Fruit fly (Drosophila melanogaster) whole organism, embryonic: ENCODE results near the gene CG46434.

Experiments
- Ada2b ChIP-seq: fragments of 200-800 bp; sonication (Bioruptor generic); IDR thresholded peaks from 2 replicates; pipeline ENCODE4 v1.3.6; 2022; ENCODE audit warnings: missing biosample characterization, missing genetic modification characterization
- Adf1 ChIP-seq: fragments of 200-800 bp; sonication (Bioruptor generic); IDR thresholded peaks from 2 replicates; pipeline ENCODE4 v1.3.6; 2022; ENCODE audit warnings: missing biosample characterization, missing genetic modification characterization
- Atf-2 ChIP-seq: fragments of 200-800 bp; sonication (Bioruptor generic); optimal IDR thresholded peaks from 2 replicates; lab custom pipeline; 2016; ENCODE audit warnings: missing biosample characterization, missing genetic modification characterization
- Atf3 ChIP-seq: fragments of 200-800 bp; sonication (Bioruptor generic); optimal IDR thresholded peaks from 3 replicates; lab custom pipeline; 2016; ENCODE audit warnings: missing biosample characterization, missing genetic modification characterization
- BtbVII ChIP-seq: fragments of 200-800 bp; sonication (Bioruptor generic); optimal IDR thresholded peaks from 3 replicates; lab custom pipeline; 2017; ENCODE audit warnings: missing biosample characterization, mild to moderate bottlenecking, missing genetic modification characterization
- CG11247 ChIP-seq: fragments of 200-800 bp; sonication (Bioruptor generic); IDR thresholded peaks from 2 replicates; pipeline ENCODE4 v1.3.6; 2022; ENCODE audit warnings: missing biosample characterization, missing genetic modification characterization
- CG11723 ChIP-seq: fragments of 200-800 bp; sonication (Bioruptor generic); optimal IDR thresholded peaks from 2 replicates; lab custom pipeline; 2017; ENCODE audit warnings: missing biosample characterization, mild to moderate bottlenecking, missing genetic modification characterization
- CG12769 ChIP-seq: fragments of 200-800 bp; sonication (Bioruptor generic); optimal IDR thresholded peaks from 2 replicates; lab custom pipeline; 2019; ENCODE audit warnings: missing biosample characterization, mild to moderate bottlenecking, missing genetic modification characterization, moderate library complexity
- CG15479 ChIP-seq: fragments of 200-800 bp; sonication (Bioruptor generic); optimal IDR thresholded peaks from 3 replicates; lab custom pipeline; 2019; ENCODE audit warnings: missing biosample characterization, mild to moderate bottlenecking, missing genetic modification characterization, moderate library complexity
- CG16813 ChIP-seq: fragments of 200-800 bp; sonication (Bioruptor generic); IDR thresholded peaks from 3 replicates; pipeline ENCODE4 v1.3.6; 2022; ENCODE audit warnings: missing biosample characterization, missing genetic modification characterization; ENCODE audit not compliant: partially characterized antibody
- CG17829 ChIP-seq: fragments of 200-800 bp; optimal IDR thresholded peaks from 2 replicates; lab custom pipeline; 2019; ENCODE audit warnings: missing biosample characterization, mild to moderate bottlenecking, missing genetic modification characterization, moderate library complexity
- CG2120 ChIP-seq: fragments of 200-800 bp; sonication (Bioruptor generic); optimal IDR thresholded peaks from 3 replicates; lab custom pipeline; 2016; ENCODE audit warnings: missing biosample characterization, missing genetic modification characterization
- CG2678 ChIP-seq: fragments of 200-800 bp; sonication (Bioruptor generic); optimal IDR thresholded peaks from 3 replicates; lab custom pipeline; 2019; ENCODE audit warnings: missing biosample characterization, mild to moderate bottlenecking, missing genetic modification characterization, moderate library complexity
- CG2712 ChIP-seq: fragments of 200-800 bp; optimal IDR thresholded peaks from 3 replicates; lab custom pipeline; 2019; ENCODE audit warnings: missing biosample characterization, mild to moderate bottlenecking, missing genetic modification characterization, moderate library complexity
- CG2889 ChIP-seq: fragments of 200-800 bp; sonication (Bioruptor generic); IDR thresholded peaks from 3 replicates; pipeline ENCODE4 v1.3.6; 2022; ENCODE audit warnings: missing biosample characterization, missing genetic modification characterization
- CG4617 ChIP-seq: fragments of 200-800 bp; sonication (Bioruptor generic); optimal IDR thresholded peaks from 3 replicates; lab custom pipeline; 2016; ENCODE audit warnings: missing biosample characterization, missing genetic modification characterization, borderline replicate concordance
- CG4707 ChIP-seq: fragments of 200-800 bp; sonication (Bioruptor generic); optimal IDR thresholded peaks from 2 replicates; lab custom pipeline; 2018; ENCODE audit warnings: missing biosample characterization, mild to moderate bottlenecking, missing genetic modification characterization, moderate library complexity
- CG6765 ChIP-seq: fragments of 200-800 bp; sonication (Bioruptor generic); optimal IDR thresholded peaks from 3 replicates; lab custom pipeline; 2017; ENCODE audit warnings: missing biosample characterization, mild to moderate bottlenecking, missing genetic modification characterization
- CG8290 ChIP-seq, 3 experiments: fragments of 200-800 bp; sonication (Bioruptor generic); optimal IDR thresholded peaks; 2 replicates each; lab custom pipeline; 2016 to 2019; ENCODE audit warnings: missing biosample characterization in 3 of 3, missing genetic modification characterization in 3 of 3, mild to moderate bottlenecking in 2 of 3, moderate library complexity in 1 of 3
- CG8765 ChIP-seq: fragments of 200-800 bp; sonication (Bioruptor generic); IDR thresholded peaks from 2 replicates; pipeline ENCODE4 v1.3.6; 2022; ENCODE audit warnings: missing biosample characterization, missing genetic modification characterization
- Chrac-16 ChIP-seq: fragments of 200-800 bp; sonication (Bioruptor generic); optimal IDR thresholded peaks from 3 replicates; lab custom pipeline; 2016; ENCODE audit warnings: missing biosample characterization, missing genetic modification characterization
- D ChIP-seq, 2 experiments: fragments of 200-800 bp in 1 of 2; fragments of >200 bp in 1 of 2; sonication (Bioruptor generic) in 1 of 2; optimal IDR thresholded peaks; 2 replicates in 1 of 2; 3 replicates in 1 of 2; lab custom pipeline; 2017; ENCODE audit warnings: mild to moderate bottlenecking in 1 of 2, missing biosample characterization in 1 of 2, missing genetic modification characterization in 1 of 2, missing genetic modification reagents in 1 of 2
- Dip2 ChIP-seq: fragments of 200-800 bp; sonication (Bioruptor generic); IDR thresholded peaks from 2 replicates; pipeline ENCODE4 v1.3.6; 2022; ENCODE audit warnings: missing biosample characterization, missing genetic modification characterization
- Fer2 ChIP-seq: fragments of 200-800 bp; sonication (Bioruptor generic); optimal IDR thresholded peaks from 2 replicates; lab custom pipeline; 2018; ENCODE audit warnings: missing biosample characterization, mild to moderate bottlenecking, missing genetic modification characterization, moderate library complexity
- Fer3 ChIP-seq: fragments of 200-800 bp; sonication (Bioruptor generic); optimal IDR thresholded peaks from 2 replicates; lab custom pipeline; 2018; ENCODE audit warnings: missing biosample characterization, mild to moderate bottlenecking, missing genetic modification characterization, moderate library complexity
- HLH4C ChIP-seq: fragments of 200-800 bp; sonication (Bioruptor generic); IDR thresholded peaks from 3 replicates; pipeline ENCODE4 v1.3.6; 2022; ENCODE audit warnings: missing biosample characterization, missing genetic modification characterization; ENCODE audit not compliant: partially characterized antibody
- Hr78 ChIP-seq, 2 experiments: fragments of 200-800 bp in 1 of 2; fragments of >200 bp in 1 of 2; sonication (Bioruptor generic) in 1 of 2; optimal IDR thresholded peaks; 2 replicates each; lab custom pipeline; 2017 to 2019; ENCODE audit warnings: missing biosample characterization in 2 of 2, missing genetic modification characterization in 2 of 2, mild to moderate bottlenecking in 1 of 2, moderate library complexity in 1 of 2
- Lim3 ChIP-seq: fragments of 200-800 bp; sonication (Bioruptor generic); IDR thresholded peaks from 2 replicates; pipeline ENCODE4 v1.3.6; 2022; ENCODE audit warnings: missing biosample characterization, missing genetic modification characterization
- Med ChIP-seq: fragments of 200-800 bp; sonication (Bioruptor generic); peaks from one replicate; lab custom pipeline; 2016; ENCODE audit warnings: missing biosample characterization, missing genetic modification characterization, mild to moderate bottlenecking, inconsistent platforms, moderate library complexity
- Scr ChIP-seq: fragments of 200-800 bp; sonication (Bioruptor generic); IDR thresholded peaks from 2 replicates; pipeline ENCODE4 v1.3.6; 2022; ENCODE audit warnings: missing biosample characterization, missing genetic modification characterization; ENCODE audit not compliant: partially characterized antibody
- Sox102F ChIP-seq: fragments of 200-800 bp; sonication (Bioruptor generic); optimal IDR thresholded peaks from 2 replicates; lab custom pipeline; 2018; ENCODE audit warnings: missing biosample characterization, mild to moderate bottlenecking, missing genetic modification characterization, moderate library complexity
- Ssrp ChIP-seq: fragments of 200-800 bp; sonication (Bioruptor generic); optimal IDR thresholded peaks from 2 replicates; lab custom pipeline; 2018; ENCODE audit warnings: missing biosample characterization, mild to moderate bottlenecking, missing genetic modification characterization, moderate library complexity
- Trl ChIP-seq, 3 experiments: fragments of >200 bp in 2 of 3; fragments of 200-800 bp in 1 of 3; sonication (Bioruptor generic) in 1 of 3; optimal IDR thresholded peaks; 2 replicates in 1 of 3; 3 replicates in 2 of 3; lab custom pipeline; 2016 to 2017; ENCODE audit warnings: missing biosample characterization in 1 of 3, missing genetic modification characterization in 1 of 3
- cg ChIP-seq: fragments of 200-800 bp; sonication (Bioruptor generic); optimal IDR thresholded peaks from 3 replicates; lab custom pipeline; 2019; ENCODE audit warnings: missing biosample characterization, mild to moderate bottlenecking, missing genetic modification characterization, moderate library complexity
- ci ChIP-seq: fragments of 200-800 bp; sonication (Bioruptor generic); IDR thresholded peaks from 3 replicates; pipeline ENCODE4 v1.3.6; 2022; ENCODE audit warnings: missing biosample characterization, missing genetic modification characterization
- crol ChIP-seq: fragments of 200-800 bp; sonication (Bioruptor generic); IDR thresholded peaks from 2 replicates; pipeline ENCODE4 v1.3.6; 2022; ENCODE audit warnings: missing biosample characterization, missing genetic modification characterization
- dysf ChIP-seq: fragments of 200-800 bp; sonication (Bioruptor generic); IDR thresholded peaks from 3 replicates; pipeline ENCODE4 v1.3.6; 2022; ENCODE audit warnings: missing biosample characterization, missing genetic modification characterization
- ewg ChIP-seq: fragments of 200-800 bp; sonication (Bioruptor generic); optimal IDR thresholded peaks from 3 replicates; lab custom pipeline; 2017; ENCODE audit warnings: mild to moderate bottlenecking, missing biosample characterization, missing genetic modification reagents, missing genetic modification characterization
- gce ChIP-seq: fragments of 200-800 bp; sonication (Bioruptor generic); IDR thresholded peaks from 3 replicates; pipeline ENCODE4 v1.3.6; 2022; ENCODE audit warnings: missing biosample characterization, missing genetic modification characterization
- nerfin-1 ChIP-seq: fragments of 200-800 bp; sonication (Bioruptor generic); optimal IDR thresholded peaks from 3 replicates; lab custom pipeline; 2019; ENCODE audit warnings: missing biosample characterization, mild to moderate bottlenecking, missing genetic modification characterization, moderate library complexity
- nom ChIP-seq: fragments of 200-800 bp; sonication (Bioruptor generic); optimal IDR thresholded peaks from 2 replicates; lab custom pipeline; 2017; ENCODE audit warnings: missing biosample characterization, missing genetic modification characterization, mild to moderate bottlenecking, moderate library complexity, missing genetic modification reagents
- pan ChIP-seq, 4 experiments: fragments of >200 bp in 3 of 4; fragments of 200-800 bp in 1 of 4; sonication (Bioruptor generic) in 1 of 4; optimal IDR thresholded peaks in 3 of 4; IDR thresholded peaks in 1 of 4; 2 replicates each; pipeline versions ENCODE4 v1.3.6 to Lab custom; 2017 to 2022; ENCODE audit warnings: missing biosample characterization in 2 of 4, missing genetic modification characterization in 2 of 4, mixed read lengths in 1 of 4
- pros ChIP-seq: fragments of 200-800 bp; sonication (Bioruptor generic); optimal IDR thresholded peaks from 3 replicates; lab custom pipeline; 2019; ENCODE audit warnings: missing biosample characterization, mild to moderate bottlenecking, missing genetic modification characterization, moderate library complexity
- sd ChIP-seq: fragments of 200-800 bp; sonication (Bioruptor generic); optimal IDR thresholded peaks from 3 replicates; lab custom pipeline; 2018; ENCODE audit warnings: missing biosample characterization, mild to moderate bottlenecking, missing genetic modification characterization, moderate library complexity
- tgo ChIP-seq: fragments of 200-800 bp; sonication (Bioruptor generic); IDR thresholded peaks from 3 replicates; pipeline ENCODE4 v1.3.6; 2022; ENCODE audit warnings: missing biosample characterization, missing genetic modification characterization
- tll ChIP-seq, 2 experiments: fragments of 200-800 bp in 1 of 2; fragments of >200 bp in 1 of 2; sonication (Bioruptor generic) in 1 of 2; optimal IDR thresholded peaks; 2 replicates each; lab custom pipeline; 2017 to 2019; ENCODE audit warnings: missing biosample characterization in 2 of 2, missing genetic modification characterization in 2 of 2, mild to moderate bottlenecking in 1 of 2, moderate library complexity in 1 of 2
- usp ChIP-seq: fragments of >200 bp; optimal IDR thresholded peaks from 2 replicates; lab custom pipeline; 2017; ENCODE audit warnings: missing biosample characterization, missing genetic modification characterization

CG46434 gene

DNA sequence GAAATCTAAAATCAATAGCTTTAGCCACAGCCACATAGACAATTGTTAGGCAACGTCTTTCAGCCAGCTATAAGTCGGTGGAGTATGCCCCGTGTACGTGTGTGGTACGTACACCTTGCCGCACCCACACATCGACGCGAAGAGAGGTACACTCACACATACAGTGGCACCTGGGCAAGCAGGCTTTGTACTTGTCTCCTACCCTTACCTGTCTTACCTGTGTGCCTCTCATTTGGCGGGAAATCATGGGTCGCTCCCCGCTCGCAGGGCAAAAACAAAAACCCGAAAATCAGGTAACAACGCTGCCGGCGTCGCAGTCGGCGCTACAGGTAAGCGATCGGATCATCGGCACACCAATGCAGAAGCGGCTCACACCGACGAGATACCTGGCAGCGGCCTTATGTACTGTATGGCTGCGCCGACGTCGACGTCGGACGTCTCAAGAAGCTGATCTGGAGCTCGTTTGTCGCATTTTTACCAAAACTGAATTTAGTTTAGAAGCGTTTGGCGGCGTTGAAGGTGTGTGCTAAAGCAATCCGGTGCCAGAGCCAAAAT lies 18.2 kb upstream of the CG46434 start (continued):
- TF ChIP-seq CG12769 (tag; lab: Kevin White, UChicago) (peak; percentile 93), Fer2 (no peak), CG8765 (GFP tag; lab: Robert Waterston, UW) (no peak), pros (peak; percentile 85), CG2712 (tag; lab: Kevin White, UChicago) (peak; percentile 11), CG4707 (GFP tag; lab: Kevin White, UChicago) (no peak), Lim3 (no peak), CG11247 (GFP tag; lab: Robert Waterston, UW) (no peak), Scr (GFP tag; lab: Robert Waterston, UW) (0 out of 2 replicates have a peak, but pooled peaks have one; percentile 25), dysf (GFP tag; lab: Robert Waterston, UW) (0 out of 3 replicates have a peak, but pooled peaks have one; percentile 8), Chrac-16 (GFP tag; lab: Kevin White, UChicago) (no peak), HLH4C (GFP tag; lab: Robert Waterston, UW) (no peak), CG8290 (GFP tag; optimal IDR thresholded peaks at IDR 0.05; lab: Kevin White, UChicago) (no peak), CG8290 (tag; optimal IDR thresholded peaks at IDR 0.05; lab: Kevin White, UChicago) (no peak), CG2889 (GFP tag; lab: Robert Waterston, UW) (no peak), sd (tag; lab: Kevin White, UChicago) (peak; percentile 34), Adf1 (peak; percentile 94), Fer3 (tag; lab: Kevin White, UChicago) (no peak), cg (GFP tag; lab: Kevin White, UChicago) (peak; percentile 85), tll (GFP tag; optimal IDR thresholded peaks at IDR 0.05; lab: Kevin White, UChicago) (peak in 1 of 2 experiments; percentile 38), nom (GFP tag; lab: Kevin White, UChicago) (peak; percentile 19), CG2678 (no peak), CG15479 (GFP tag; lab: Kevin White, UChicago) (peak; percentile 44), CG4617 (GFP tag; lab: Kevin White, UChicago) (no peak), Hr78 (GFP tag; optimal IDR thresholded peaks at IDR 0.05; lab: Kevin White, UChicago) (no peak), Trl (optimal IDR thresholded peaks at IDR 0.05; lab: Kevin White, UChicago) (peak; percentile 16 to 34), Trl (GFP tag; optimal IDR thresholded peaks at IDR 0.05; lab: Kevin White, UChicago) (no peak), D (optimal IDR thresholded peaks at IDR 0.05; lab: Kevin White, UChicago) (peak; percentile 93), D (GFP tag; optimal IDR thresholded peaks at IDR 0.05; lab: Kevin White, UChicago) (no peak), Ssrp (tag; lab: Kevin White, UChicago) (no peak), Dip2 (GFP tag; lab: Robert Waterston, UW) (no peak), usp (GFP tag; lab: Kevin White, UChicago) (no peak), CG2120 (GFP tag; lab: Kevin White, UChicago) (no peak), nerfin-1 (no peak), ci (GFP tag; lab: Robert Waterston, UW) (0 out of 3 replicates have a peak, but pooled peaks have one; percentile 34), Med (GFP tag; lab: Kevin White, UChicago) (peak; percentile 84), CG16813 (GFP tag; lab: Robert Waterston, UW) (0 out of 3 replicates have a peak, but pooled peaks have one; percentile 2), Ada2b (GFP tag; lab: Robert Waterston, UW) (no peak), pan (optimal IDR thresholded peaks at IDR 0.05; lab: Kevin White, UChicago) (no peak), pan (GFP tag; optimal IDR thresholded peaks at IDR 0.05 in 1 of 2, IDR thresholded peaks at IDR 0.05 in 1 of 2) (no peak), tgo (GFP tag; lab: Robert Waterston, UW) (no peak), gce (GFP tag; lab: Robert Waterston, UW) (no peak), CG6765 (GFP tag; lab: Kevin White, UChicago) (no peak), CG11723 (GFP tag; lab: Kevin White, UChicago) (no peak), ewg (GFP tag; lab: Kevin White, UChicago) (no peak), Atf3 (GFP tag; lab: Kevin White, UChicago) (no peak), CG17829 (tag; lab: Kevin White, UChicago) (no peak), Sox102F (GFP tag; lab: Kevin White, UChicago) (no peak), crol (0 out of 2 replicates have a peak, but pooled peaks have one; percentile 30), BtbVII (GFP tag; lab: Kevin White, UChicago) (no peak), Atf-2 (GFP tag; lab: Kevin White, UChicago) (no peak)
